Fruit fly (Drosophila melanogaster) whole organism, embryonic: Measurements from ENCODE around the gene Caf1-55.

Source experiments
- Bgb ChIP-seq: fragments of 200-800 bp; sonication (Bioruptor generic); IDR thresholded peaks from 2 replicates; pipeline ENCODE4 v1.3.6; 2022; ENCODE audit warnings: missing biosample characterization, missing genetic modification characterization; ENCODE audit not compliant: partially characterized antibody
- Blimp-1 ChIP-seq: fragments of 200-800 bp; sonication (Bioruptor generic); optimal IDR thresholded peaks from 3 replicates; lab custom pipeline; 2018; ENCODE audit warnings: missing biosample characterization, missing genetic modification characterization, mild to moderate bottlenecking, moderate library complexity, missing genetic modification reagents
- CG10209 ChIP-seq: fragments of 200-800 bp; sonication (Bioruptor generic); optimal IDR thresholded peaks from 3 replicates; lab custom pipeline; 2017; ENCODE audit warnings: missing biosample characterization, mild to moderate bottlenecking, missing genetic modification characterization, missing genetic modification reagents
- CG10959 ChIP-seq: fragments of 200-800 bp; sonication (Bioruptor generic); IDR thresholded peaks from 2 replicates; pipeline ENCODE4 v1.3.6; 2022; ENCODE audit warnings: missing biosample characterization, missing genetic modification characterization
- CG11085 ChIP-seq: fragments of 200-800 bp; sonication (Bioruptor generic); IDR thresholded peaks from 2 replicates; pipeline ENCODE4 v1.3.6; 2022; ENCODE audit warnings: missing biosample characterization, missing genetic modification characterization
- CG1233 ChIP-seq: fragments of 200-800 bp; sonication (Bioruptor generic); optimal IDR thresholded peaks from 4 replicates; lab custom pipeline; 2018; ENCODE audit warnings: missing biosample characterization, mild to moderate bottlenecking, missing genetic modification characterization
- CG13894 ChIP-seq: fragments of 200-800 bp; sonication (Bioruptor generic); optimal IDR thresholded peaks from 3 replicates; lab custom pipeline; 2018; ENCODE audit warnings: missing biosample characterization, mild to moderate bottlenecking, missing genetic modification characterization, moderate library complexity
- CG14050 ChIP-seq: fragments of 200-800 bp; sonication (Bioruptor generic); IDR thresholded peaks from 3 replicates; pipeline ENCODE4 v1.3.6; 2022; ENCODE audit warnings: missing biosample characterization, missing genetic modification characterization
- CG14667 ChIP-seq: fragments of 200-800 bp; sonication (Bioruptor generic); IDR thresholded peaks from 2 replicates; pipeline ENCODE4 v1.3.6; 2022; ENCODE audit warnings: missing biosample characterization, missing genetic modification characterization
- CG14710 ChIP-seq: fragments of 200-800 bp; sonication (Bioruptor generic); optimal IDR thresholded peaks from 3 replicates; lab custom pipeline; 2019; ENCODE audit warnings: missing biosample characterization, mild to moderate bottlenecking, missing genetic modification characterization, moderate library complexity
- CG14860 ChIP-seq: fragments of 200-800 bp; sonication (Bioruptor generic); IDR thresholded peaks from 3 replicates; pipeline ENCODE4 v1.3.6; 2022; ENCODE audit warnings: missing biosample characterization, missing genetic modification characterization; ENCODE audit not compliant: partially characterized antibody
- CG1602 ChIP-seq: fragments of 200-800 bp; sonication (Bioruptor generic); optimal IDR thresholded peaks from 3 replicates; lab custom pipeline; 2016; ENCODE audit warnings: missing biosample characterization, missing genetic modification characterization
- CG17361 ChIP-seq: fragments of 200-800 bp; sonication (Bioruptor generic); IDR thresholded peaks from 3 replicates; pipeline ENCODE4 v1.3.6; 2022; ENCODE audit warnings: missing biosample characterization, missing genetic modification characterization
- CG17568 ChIP-seq: fragments of 200-800 bp; sonication (Bioruptor generic); optimal IDR thresholded peaks from 2 replicates; lab custom pipeline; 2018; ENCODE audit warnings: missing biosample characterization, mild to moderate bottlenecking, missing genetic modification characterization, moderate library complexity
- CG4404 ChIP-seq: fragments of 200-800 bp; sonication (Bioruptor generic); IDR thresholded peaks from 2 replicates; pipeline ENCODE4 v1.3.6; 2022; ENCODE audit warnings: missing biosample characterization, missing genetic modification characterization
- CG5180 ChIP-seq: fragments of 200-800 bp; sonication (Bioruptor generic); optimal IDR thresholded peaks from 3 replicates; lab custom pipeline; 2017; ENCODE audit warnings: missing biosample characterization, missing genetic modification characterization, mild to moderate bottlenecking, moderate library complexity, missing genetic modification reagents
- CG7928 ChIP-seq: fragments of 200-800 bp; sonication (Bioruptor generic); optimal IDR thresholded peaks from 2 replicates; lab custom pipeline; 2017; ENCODE audit warnings: missing biosample characterization, mild to moderate bottlenecking, missing genetic modification characterization
- CG8290 ChIP-seq, 3 experiments: fragments of 200-800 bp; sonication (Bioruptor generic); optimal IDR thresholded peaks; 2 replicates each; lab custom pipeline; 2016 to 2019; ENCODE audit warnings: missing biosample characterization in 3 of 3, missing genetic modification characterization in 3 of 3, mild to moderate bottlenecking in 2 of 3, moderate library complexity in 1 of 3
- CG9609 ChIP-seq: fragments of 200-800 bp; sonication (Bioruptor generic); optimal IDR thresholded peaks from 3 replicates; lab custom pipeline; 2016; ENCODE audit warnings: missing biosample characterization, missing genetic modification characterization
- CG9727 ChIP-seq: fragments of 200-800 bp; sonication (Bioruptor generic); optimal IDR thresholded peaks from 3 replicates; lab custom pipeline; 2017; ENCODE audit warnings: missing biosample characterization, mild to moderate bottlenecking, missing genetic modification characterization
- Dfd ChIP-seq, 2 experiments: fragments of >200 bp; optimal IDR thresholded peaks; 2 replicates each; lab custom pipeline; 2017; ENCODE audit warnings: missing biosample characterization in 2 of 2, missing genetic modification characterization in 2 of 2
- Ets65A ChIP-seq: fragments of 200-800 bp; sonication (Bioruptor generic); peaks from one replicate; lab custom pipeline; 2016; ENCODE audit warnings: missing biosample characterization, missing genetic modification characterization
- Jarid2 ChIP-seq: fragments of 200-800 bp; sonication (Bioruptor generic); optimal IDR thresholded peaks from 3 replicates; lab custom pipeline; 2017; ENCODE audit warnings: mild to moderate bottlenecking, missing biosample characterization, missing genetic modification reagents, missing genetic modification characterization
- Lim3 ChIP-seq: fragments of 200-800 bp; sonication (Bioruptor generic); IDR thresholded peaks from 2 replicates; pipeline ENCODE4 v1.3.6; 2022; ENCODE audit warnings: missing biosample characterization, missing genetic modification characterization
- Poxn ChIP-seq: fragments of 200-800 bp; sonication (Bioruptor generic); IDR thresholded peaks from 2 replicates; pipeline ENCODE4 v1.3.6; 2022; ENCODE audit warnings: missing biosample characterization, missing genetic modification characterization
- Ptx1 ChIP-seq: fragments of 200-800 bp; sonication (Bioruptor generic); IDR thresholded peaks from 2 replicates; pipeline ENCODE4 v1.3.6; 2022; ENCODE audit warnings: missing biosample characterization, missing genetic modification characterization
- al ChIP-seq: fragments of 200-800 bp; sonication (Bioruptor generic); IDR thresholded peaks from 2 replicates; pipeline ENCODE4 v1.3.6; 2022; ENCODE audit warnings: missing biosample characterization, missing genetic modification characterization
- bsh ChIP-seq, 2 experiments: fragments of 200-800 bp; sonication (Bioruptor generic); optimal IDR thresholded peaks; 2 replicates each; lab custom pipeline; 2017 to 2018; ENCODE audit warnings: mild to moderate bottlenecking in 2 of 2, missing biosample characterization in 2 of 2, missing genetic modification characterization in 2 of 2, moderate library complexity in 1 of 2
- cas ChIP-seq: fragments of 200-800 bp; sonication (Bioruptor generic); IDR thresholded peaks from 2 replicates; pipeline ENCODE4 v1.3.6; 2022; ENCODE audit warnings: missing biosample characterization, missing genetic modification characterization
- cg ChIP-seq: fragments of 200-800 bp; sonication (Bioruptor generic); optimal IDR thresholded peaks from 3 replicates; lab custom pipeline; 2019; ENCODE audit warnings: missing biosample characterization, mild to moderate bottlenecking, missing genetic modification characterization, moderate library complexity
- dimm ChIP-seq: fragments of 200-800 bp; sonication (Bioruptor generic); IDR thresholded peaks from 2 replicates; pipeline ENCODE4 v1.3.6; 2022; ENCODE audit warnings: missing biosample characterization, missing genetic modification characterization
- emc ChIP-seq: fragments of 200-800 bp; sonication (Bioruptor generic); optimal IDR thresholded peaks from 2 replicates; lab custom pipeline; 2016; ENCODE audit warnings: missing biosample characterization, missing genetic modification characterization
- grau ChIP-seq: fragments of 200-800 bp; optimal IDR thresholded peaks from 3 replicates; lab custom pipeline; 2019; ENCODE audit warnings: missing biosample characterization, mild to moderate bottlenecking, missing genetic modification characterization, moderate library complexity
- h ChIP-seq: fragments of >200 bp; optimal IDR thresholded peaks from 2 replicates; lab custom pipeline; 2017
- hth ChIP-seq: fragments of >200 bp; optimal IDR thresholded peaks from 2 replicates; lab custom pipeline; 2017; ENCODE audit warnings: inconsistent platforms
- kah ChIP-seq: fragments of 200-800 bp; sonication (Bioruptor generic); optimal IDR thresholded peaks from 2 replicates; lab custom pipeline; 2018; ENCODE audit warnings: missing biosample characterization, mild to moderate bottlenecking, missing genetic modification characterization
- lbe ChIP-seq: fragments of 200-800 bp; sonication (Bioruptor generic); optimal IDR thresholded peaks from 2 replicates; lab custom pipeline; 2016; ENCODE audit warnings: missing biosample characterization, mild to moderate bottlenecking, missing genetic modification characterization
- lilli ChIP-seq: fragments of 200-800 bp; sonication (Bioruptor generic); optimal IDR thresholded peaks from 3 replicates; lab custom pipeline; 2016; ENCODE audit warnings: missing biosample characterization, missing genetic modification characterization
- lmd ChIP-seq: fragments of 200-800 bp; sonication (Bioruptor generic); IDR thresholded peaks from 2 replicates; pipeline ENCODE4 v1.3.6; 2022; ENCODE audit warnings: missing biosample characterization, missing genetic modification characterization
- mld ChIP-seq: fragments of 200-800 bp; sonication (Bioruptor generic); IDR thresholded peaks from 3 replicates; pipeline ENCODE4 v1.3.6; 2022; ENCODE audit warnings: missing biosample characterization, missing genetic modification characterization; ENCODE audit not compliant: partially characterized antibody
- nerfin-2 ChIP-seq: fragments of 200-800 bp; sonication (Bioruptor generic); IDR thresholded peaks from 2 replicates; pipeline ENCODE4 v1.3.6; 2022; ENCODE audit warnings: missing biosample characterization, missing genetic modification characterization; ENCODE audit not compliant: partially characterized antibody
- psq ChIP-seq: fragments of 200-800 bp; sonication (Bioruptor generic); optimal IDR thresholded peaks from 2 replicates; lab custom pipeline; 2017; ENCODE audit warnings: missing biosample characterization, missing genetic modification characterization
- ranshi ChIP-seq: fragments of 200-800 bp; sonication (Bioruptor generic); IDR thresholded peaks from 2 replicates; pipeline ENCODE4 v1.3.6; 2022; ENCODE audit warnings: missing biosample characterization, missing genetic modification characterization
- ro ChIP-seq: fragments of 200-800 bp; sonication (Bioruptor generic); IDR thresholded peaks from 2 replicates; pipeline ENCODE4 v1.3.6; 2022; ENCODE audit warnings: missing biosample characterization, missing genetic modification characterization
- sqz ChIP-seq: fragments of 200-800 bp; sonication (Bioruptor generic); optimal IDR thresholded peaks from 3 replicates; lab custom pipeline; 2018; ENCODE audit warnings: missing biosample characterization, mild to moderate bottlenecking, missing genetic modification characterization
- vvl ChIP-seq: fragments of 200-800 bp; sonication (Bioruptor generic); IDR thresholded peaks from 2 replicates; pipeline ENCODE4 v1.3.6; 2022; ENCODE audit warnings: missing biosample characterization, missing genetic modification characterization
- wek ChIP-seq: fragments of 200-800 bp; sonication (Bioruptor generic); optimal IDR thresholded peaks from 3 replicates; lab custom pipeline; 2018; ENCODE audit warnings: missing biosample characterization, mild to moderate bottlenecking, missing genetic modification characterization, moderate library complexity
- zen2 ChIP-seq: fragments of 200-800 bp; sonication (Bioruptor generic); IDR thresholded peaks from 3 replicates; pipeline ENCODE4 v1.3.6; 2022; ENCODE audit warnings: missing biosample characterization, missing genetic modification characterization; ENCODE audit not compliant: partially characterized antibody

Caf1-55 gene

dm6 chr3R:15196134-15197034 lies 29.0 kb upstream of the Caf1-55 start, which contains the start of the genes Kpc1 and CG42542 (continued):
- TF ChIP-seq nerfin-2 (peak; percentile 70), CG9727 (GFP tag; lab: Kevin White, UChicago) (peak; percentile 73), lbe (GFP tag; lab: Kevin White, UChicago) (no peak), al (GFP tag; lab: Robert Waterston, UW) (peak; percentile 27; the same call in 1 of the 2 replicates), ro (GFP tag; lab: Robert Waterston, UW) (no peak), Dfd (GFP tag; optimal IDR thresholded peaks at IDR 0.05; lab: Kevin White, UChicago) (no peak), emc (GFP tag; lab: Kevin White, UChicago) (peak; percentile 27), CG11085 (GFP tag; lab: Robert Waterston, UW) (no peak; the same call in 1 of the 2 replicates), ranshi (GFP tag; lab: Robert Waterston, UW) (no peak), CG9609 (GFP tag; lab: Kevin White, UChicago) (peak; percentile 42), CG17568 (GFP tag; lab: Kevin White, UChicago) (no peak), CG14050 (peak; percentile 34; the same call in 2 of the 3 replicates), CG8290 (GFP tag; optimal IDR thresholded peaks at IDR 0.05; lab: Kevin White, UChicago) (peak; percentile 43), CG8290 (tag; optimal IDR thresholded peaks at IDR 0.05; lab: Kevin White, UChicago) (peak; percentile 18 to 92), Ets65A (GFP tag; lab: Kevin White, UChicago) (peak; percentile 96), CG7928 (no peak), hth (lab: Kevin White, UChicago) (no peak), Blimp-1 (peak; percentile 90), CG10209 (GFP tag; lab: Kevin White, UChicago) (peak; percentile 66), CG14860 (peak; percentile 88), Ptx1 (GFP tag; lab: Robert Waterston, UW) (peak; percentile 63), CG1602 (GFP tag; lab: Kevin White, UChicago) (peak; percentile 79), grau (tag; lab: Kevin White, UChicago) (peak; percentile 72), psq (peak; percentile 50), Jarid2 (GFP tag; lab: Kevin White, UChicago) (no peak), vvl (peak; percentile 71), zen2 (GFP tag; lab: Robert Waterston, UW) (peak; percentile 90), Bgb (peak; percentile 84), cg (GFP tag; lab: Kevin White, UChicago) (no peak), mld (GFP tag; lab: Robert Waterston, UW) (peak; percentile 59; the same call in 1 of the 3 replicates), CG13894 (no peak), Poxn (no peak; the same call in 1 of the 2 replicates), CG5180 (peak; percentile 2), dimm (no peak), cas (GFP tag; lab: Robert Waterston, UW) (peak; percentile 16; the same call in 1 of the 2 replicates), kah (GFP tag; lab: Kevin White, UChicago) (no peak), CG14710 (tag; lab: Kevin White, UChicago) (peak; percentile 80), sqz (GFP tag; lab: Kevin White, UChicago) (no peak), CG1233 (GFP tag; lab: Kevin White, UChicago) (peak; percentile 11), lilli (GFP tag; lab: Kevin White, UChicago) (peak; percentile 89), Lim3 (GFP tag; lab: Robert Waterston, UW) (no peak), lmd (GFP tag; lab: Robert Waterston, UW) (0 out of 2 replicates have a peak, but pooled peaks have one; percentile 35), bsh (GFP tag; optimal IDR thresholded peaks at IDR 0.05; lab: Kevin White, UChicago) (peak in 1 of 2 experiments; percentile 60), CG17361 (GFP tag; lab: Robert Waterston, UW) (no peak; the same call in 1 of the 3 replicates), wek (GFP tag; lab: Kevin White, UChicago) (no peak), CG14667 (0 out of 2 replicates have a peak, but pooled peaks have one; percentile 30), h (no peak), CG10959 (peak; percentile 54; the same call in 1 of the 2 replicates), CG4404 (GFP tag; lab: Robert Waterston, UW) (peak; percentile 75; the same call in 1 of the 2 replicates)
